Worm (Caenorhabditis elegans) whole organism, midembryonic: ENCODE results near the gene gtf-2H5.
A peak's percentile ranks its signal among the peaks of the same experiment; 100 is the strongest.

Experiments used
- T22C8.4 ChIP-seq: fragments of 200-800 bp; sonication (Bioruptor generic); IDR thresholded peaks from 2 replicates; pipeline ENCODE4 v1.3.6; 2022; ENCODE audit warnings: missing genetic modification characterization, missing compliant biosample characterization
- cog-1 ChIP-seq: sonication (generic microtip); optimal IDR thresholded peaks from 2 replicates; lab custom pipeline; 2016; ENCODE audit warnings: missing genetic modification characterization, missing compliant biosample characterization
- flt-1 ChIP-seq: fragments of 200-800 bp; sonication (Bioruptor generic); IDR thresholded peaks from 2 replicates; pipeline ENCODE4 v1.3.6; 2022; ENCODE audit warnings: missing genetic modification characterization, missing compliant biosample characterization
- klf-2 ChIP-seq: fragments of 200-800 bp; sonication (Bioruptor generic); conservative IDR thresholded peaks from 2 replicates; pipeline ENCODE4 v1.3.6; 2022; ENCODE audit warnings: missing genetic modification reagents, missing genetic modification characterization, missing compliant biosample characterization
- med-1 ChIP-seq: sonication (generic microtip); optimal IDR thresholded peaks from 2 replicates; lab custom pipeline; 2017; ENCODE audit warnings: missing genetic modification characterization, mild to moderate bottlenecking, missing compliant biosample characterization, antibody characterized with exemption, missing genetic modification reagents; ENCODE audit not compliant: insufficient read depth
- ref-1 ChIP-seq: fragments of 200-800 bp; sonication (Bioruptor generic); conservative IDR thresholded peaks from 2 replicates; pipeline ENCODE4 v1.3.6; 2022; ENCODE audit warnings: missing genetic modification reagents, missing genetic modification characterization, missing compliant biosample characterization
- tab-1 ChIP-seq: fragments of 200-800 bp; sonication (Bioruptor generic); IDR thresholded peaks from 2 replicates; pipeline ENCODE4 v1.3.6; 2022; ENCODE audit warnings: missing genetic modification characterization, missing compliant biosample characterization
- ztf-23 ChIP-seq: fragments of 200-800 bp; sonication (Bioruptor generic); IDR thresholded peaks from 2 replicates; pipeline ENCODE4 v1.3.6; 2022; ENCODE audit warnings: missing genetic modification reagents, missing genetic modification characterization, missing compliant biosample characterization
- ztf-29 ChIP-seq: fragments of 200-800 bp; sonication (Bioruptor generic); IDR thresholded peaks from 2 replicates; pipeline ENCODE4 v1.3.6; 2022; ENCODE audit warnings: missing genetic modification reagents, missing genetic modification characterization, missing compliant biosample characterization

Gene gtf-2H5

ce11 chrIII:563755-564154 is 13.6 kb downstream of the gtf-2H5 start:
- TF ChIP-seq cog-1 (no peak), klf-2 (no peak), ref-1 (no peak), flt-1 (no peak), med-1 (no peak), ztf-23 (no peak), tab-1 (GFP tag; lab: Robert Waterston, UW) (no peak), ztf-29 (GFP tag; lab: Robert Waterston, UW) (no peak), T22C8.4 (no peak)

- TF ChIP-seq T22C8.4 (no peak), cog-1 (peak; percentile 44), ref-1 (no peak), ztf-23 (no peak), klf-2 (no peak), flt-1 (0 out of 2 replicates have a peak, but pooled peaks have one; percentile 7), med-1 (no peak), tab-1 (GFP tag; lab: Robert Waterston, UW) (no peak)
These were observed 18.5 kb downstream of the gtf-2H5 start for ce11 chrIII:558832-559231.

ce11 chrIII:558083-558482 is 19.3 kb downstream of the gtf-2H5 start:
- TF ChIP-seq flt-1, result no peak
- no peak for TF ChIP-seq T22C8.4

- TF ChIP-seq med-1 (no peak), klf-2 (no peak), T22C8.4 (no peak), tab-1 (GFP tag; lab: Robert Waterston, UW) (no peak), ref-1 (no peak), cog-1 (no peak), flt-1 (no peak), ztf-29 (GFP tag; lab: Robert Waterston, UW) (no peak), ztf-23 (no peak)
These were observed 21.7 kb downstream of the gtf-2H5 start, which contains the start of gene B0353.1 for ce11 chrIII:555650-556049. Gene B0353.1, plus strand, starts transcription at chrIII:555950.

ce11 chrIII:549231-549630 is 28.1 kb downstream of the gtf-2H5 start:
- TF ChIP-seq ref-1 (no peak), tab-1 (GFP tag; lab: Robert Waterston, UW) (no peak)

ce11 chrIII:547709-548108 is 29.7 kb downstream of the gtf-2H5 start:
- no peak for TF ChIP-seq ztf-23
- no peak for TF ChIP-seq flt-1
- TF ChIP-seq T22C8.4, result no peak
- TF ChIP-seq ztf-29 (GFP tag; lab: Robert Waterston, UW), result no peak
- no peak for TF ChIP-seq ref-1
- no peak for TF ChIP-seq cog-1
- TF ChIP-seq med-1, result no peak
- no peak for TF ChIP-seq klf-2
- no peak for TF ChIP-seq tab-1 (GFP tag; lab: Robert Waterston, UW)

- no peak for TF ChIP-seq ztf-23
These were observed 35.6 kb downstream of the gtf-2H5 start, which contains the start of gene T22F7.1 for ce11 chrIII:541766-542165. Gene T22F7.1, plus strand, starts transcription at chrIII:542066.

- TF ChIP-seq med-1 (no peak), flt-1 (no peak), ztf-23 (no peak), ref-1 (no peak), cog-1 (no peak), T22C8.4 (no peak), tab-1 (GFP tag; lab: Robert Waterston, UW) (no peak), klf-2 (no peak), ztf-29 (GFP tag; lab: Robert Waterston, UW) (no peak)
These were observed 40.3 kb downstream of the gtf-2H5 start for ce11 chrIII:537054-537453.

- peak; percentile 50; the same call in 1 of the 2 replicates for TF ChIP-seq ztf-23
These were observed 41.1 kb downstream of the gtf-2H5 start for ce11 chrIII:536297-536696.

ce11 chrIII:535266-536107 is 41.9 kb downstream of the gtf-2H5 start:
- peak; percentile 90 for TF ChIP-seq tab-1 (GFP tag; lab: Robert Waterston, UW)
- peak; percentile 84 for TF ChIP-seq ztf-23
- TF ChIP-seq T22C8.4, result peak; percentile 69
- TF ChIP-seq klf-2, result peak; percentile 60; the same call in 1 of the 2 replicates
- TF ChIP-seq med-1, result peak; percentile 34
- no peak for TF ChIP-seq cog-1
- peak; percentile 94 for TF ChIP-seq flt-1
- TF ChIP-seq ref-1, result peak; percentile 77
- TF ChIP-seq ztf-29 (GFP tag; lab: Robert Waterston, UW), result peak; percentile 60

- TF ChIP-seq ref-1, result no peak
- no peak for TF ChIP-seq T22C8.4
- no peak for TF ChIP-seq klf-2
- TF ChIP-seq flt-1, result no peak
These were observed 45.2 kb downstream of the gtf-2H5 start for ce11 chrIII:532152-532551.

ce11 chrIII:530899-531298 is 46.5 kb downstream of the gtf-2H5 start:
- TF ChIP-seq tab-1 (GFP tag; lab: Robert Waterston, UW) (no peak), cog-1 (no peak), klf-2 (no peak), ztf-29 (GFP tag; lab: Robert Waterston, UW) (no peak), flt-1 (no peak), med-1 (no peak)
